Worm (Caenorhabditis elegans): ENCODE results near the gene K10D11.3.

Gene K10D11.3

DNA sequence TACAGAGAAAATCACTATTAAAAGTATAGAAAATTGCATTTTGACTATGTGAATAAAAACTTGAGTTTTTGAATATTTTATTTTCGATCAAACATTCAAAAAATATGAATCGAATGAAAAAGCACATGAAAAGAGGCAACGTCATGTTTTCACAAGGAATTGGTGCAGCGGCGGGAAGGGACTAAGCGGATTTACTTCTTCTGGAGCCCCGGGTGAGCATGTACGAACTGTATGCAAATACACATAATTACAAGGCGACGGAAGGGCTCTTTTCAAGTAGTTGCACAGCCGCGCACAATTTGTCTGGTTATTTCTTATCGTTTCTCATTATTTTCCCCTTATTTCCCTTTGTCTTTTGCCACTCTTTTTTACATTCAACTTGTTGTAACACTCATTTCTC lies 10.0 kb upstream of the K10D11.3 start, which contains the start of gene K10D11.7:
Gene K10D11.7 (minus strand): TSS at position 101 of the 400 bp plus-strand sequence.
- no peak for TF ChIP-seq egl-27 (tag; optimal IDR thresholded peaks at IDR 0.05)
- TF ChIP-seq nhr-11 (tag; optimal IDR thresholded peaks at IDR 0.05) = no peak
- no peak for TF ChIP-seq crh-2 (tag; optimal IDR thresholded peaks at IDR 0.05)
- no peak for TF ChIP-seq C34F6.9 (tag; optimal IDR thresholded peaks at IDR 0.05)
- TF ChIP-seq ZK546.5 (tag; optimal IDR thresholded peaks at IDR 0.05) = no peak

DNA sequence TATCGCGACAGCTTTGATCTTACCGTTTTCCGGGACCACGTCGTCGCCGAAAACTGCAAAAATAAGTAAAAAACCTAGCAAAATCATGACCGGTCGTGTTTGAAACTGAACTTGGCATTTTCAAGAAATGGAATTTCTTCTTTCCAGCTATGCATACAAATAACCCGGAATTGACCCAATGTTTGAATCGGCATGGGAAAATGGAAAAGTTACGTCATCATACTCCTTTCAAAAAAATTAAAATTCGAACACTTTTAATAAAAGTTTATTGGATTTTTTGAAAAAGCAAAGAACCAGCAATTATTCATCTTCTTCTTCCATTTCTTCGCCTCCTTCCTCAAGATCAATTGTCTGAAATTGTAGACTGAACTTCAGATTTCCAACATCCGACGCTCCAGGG lies 8.4 kb upstream of the K10D11.3 start, which contains the start of gene K10D11.4:
Gene K10D11.4 (minus strand): TSS at position 101 of the 400 bp plus-strand sequence.
- TF ChIP-seq ceh-82 (tag; optimal IDR thresholded peaks at IDR 0.05) (no peak), gmeb-1 (tag; optimal IDR thresholded peaks at IDR 0.05) (no peak), egl-27 (tag; optimal IDR thresholded peaks at IDR 0.05) (no peak), ztf-1 (GFP tag; conservative IDR thresholded peaks at IDR 0.05) (no peak), R02D3.7 (tag; optimal IDR thresholded peaks at IDR 0.05) (no peak), Y55F3AM.14 (GFP tag; optimal IDR thresholded peaks at IDR 0.05) (no peak), nhr-10 (tag; optimal IDR thresholded peaks at IDR 0.05) (no peak), nhr-237 (tag; optimal IDR thresholded peaks at IDR 0.05) (no peak), nhr-23 (tag; optimal IDR thresholded peaks at IDR 0.05) (no peak)

DNA sequence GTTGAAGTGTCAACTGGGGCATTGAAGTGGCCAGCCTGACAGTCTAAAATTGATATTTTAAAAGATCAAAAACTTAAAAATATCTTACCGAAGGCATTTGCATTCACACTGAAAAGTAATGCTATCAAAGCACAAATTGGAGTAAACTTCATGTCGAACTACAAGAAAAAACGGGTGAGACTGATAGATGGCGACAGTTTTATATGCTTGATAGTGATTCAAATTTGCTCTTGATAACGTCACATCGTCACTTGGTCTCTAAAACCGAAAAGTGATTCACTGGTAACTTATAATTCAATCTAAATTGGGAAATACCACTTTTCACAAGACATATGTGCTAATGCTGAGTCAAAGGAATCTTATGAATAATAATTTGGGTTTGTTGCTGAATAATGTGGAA lies 5.7 kb upstream of the K10D11.3 start, which contains the start of gene K10D11.5:
Gene K10D11.5 (minus strand): TSS at position 215 of the 400 bp plus-strand sequence.
- TF ChIP-seq fos-1 (tag; optimal IDR thresholded peaks at IDR 0.05) (peak; percentile 94), nhr-21 (tag; optimal IDR thresholded peaks at IDR 0.05) (no peak)

DNA sequence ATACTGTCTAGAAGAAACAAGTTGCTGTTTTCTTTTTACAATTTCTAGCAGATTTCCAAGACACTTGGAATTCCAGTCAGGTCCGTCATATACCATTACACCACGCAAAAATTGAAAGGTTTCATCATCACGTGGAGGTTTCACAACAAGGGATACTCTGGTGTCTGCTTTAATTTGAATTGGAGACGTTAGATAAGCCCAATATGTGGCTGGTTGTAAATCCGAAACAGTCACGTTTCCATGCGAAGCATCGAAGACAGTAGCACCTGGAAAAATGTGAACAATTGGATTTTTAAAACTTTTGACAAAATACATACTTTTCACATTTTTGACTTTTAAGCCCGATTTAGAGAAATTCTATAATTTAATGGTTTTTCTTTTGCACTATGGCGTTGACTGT lies 4.7 kb upstream of the K10D11.3 start:
- TF ChIP-seq crh-2 (tag; optimal IDR thresholded peaks at IDR 0.05) (no peak), unc-55 (GFP tag; optimal IDR thresholded peaks at IDR 0.05) (no peak), nhr-129 (tag; optimal IDR thresholded peaks at IDR 0.05) (no peak), gmeb-1 (tag; optimal IDR thresholded peaks at IDR 0.05) (no peak), zag-1 (tag; optimal IDR thresholded peaks at IDR 0.05) (no peak), fos-1 (tag; optimal IDR thresholded peaks at IDR 0.05) (no peak), dmd-4 (tag; optimal IDR thresholded peaks at IDR 0.05) (no peak), F13H6.1 (tag; optimal IDR thresholded peaks at IDR 0.05) (no peak), unc-62 (GFP tag; optimal IDR thresholded peaks at IDR 0.05) (no peak), R02D3.7 (tag; optimal IDR thresholded peaks at IDR 0.05) (no peak), lin-13 (GFP tag; optimal IDR thresholded peaks at IDR 0.05) (no peak), nhr-25 (tag; optimal IDR thresholded peaks at IDR 0.05) (no peak), ztf-4 (tag; optimal IDR thresholded peaks at IDR 0.05) (no peak), ama-1 (optimal IDR thresholded peaks at IDR 0.05) (no peak), sma-9 (GFP tag; optimal IDR thresholded peaks at IDR 0.05) (no peak), sma-9 (tag; optimal IDR thresholded peaks at IDR 0.05) (no peak), ZK546.5 (tag; optimal IDR thresholded peaks at IDR 0.05) (no peak), elt-1 (tag; optimal IDR thresholded peaks at IDR 0.05) (no peak)

DNA sequence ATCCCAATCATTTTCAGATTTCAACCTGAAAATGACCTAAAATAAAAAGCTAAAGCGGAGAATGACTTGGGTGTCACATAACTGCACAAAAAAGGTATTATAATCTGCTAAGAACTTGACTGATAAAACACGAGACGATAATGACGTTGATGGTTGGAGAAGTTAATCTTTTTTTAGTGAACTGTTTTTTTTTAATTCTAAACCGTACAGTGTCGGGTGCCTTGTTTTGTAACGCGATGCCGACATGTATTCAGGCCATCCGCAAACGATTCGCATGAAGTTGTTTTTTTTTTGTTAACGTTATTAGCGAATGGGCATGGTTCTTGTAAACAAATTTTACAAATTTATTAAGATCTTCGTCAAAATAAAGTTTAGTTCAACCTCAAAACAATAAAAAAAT lies 3.4 kb upstream of the K10D11.3 start, which contains the start of gene K10D11.6:
Gene K10D11.6 (minus strand): TSS at position 101 of the 400 bp plus-strand sequence.
- TF ChIP-seq nhr-10 (tag; optimal IDR thresholded peaks at IDR 0.05) (no peak), dmd-4 (tag; optimal IDR thresholded peaks at IDR 0.05) (no peak), ceh-82 (tag; optimal IDR thresholded peaks at IDR 0.05) (no peak), fos-1 (tag; optimal IDR thresholded peaks at IDR 0.05) (peak; percentile 7)

DNA sequence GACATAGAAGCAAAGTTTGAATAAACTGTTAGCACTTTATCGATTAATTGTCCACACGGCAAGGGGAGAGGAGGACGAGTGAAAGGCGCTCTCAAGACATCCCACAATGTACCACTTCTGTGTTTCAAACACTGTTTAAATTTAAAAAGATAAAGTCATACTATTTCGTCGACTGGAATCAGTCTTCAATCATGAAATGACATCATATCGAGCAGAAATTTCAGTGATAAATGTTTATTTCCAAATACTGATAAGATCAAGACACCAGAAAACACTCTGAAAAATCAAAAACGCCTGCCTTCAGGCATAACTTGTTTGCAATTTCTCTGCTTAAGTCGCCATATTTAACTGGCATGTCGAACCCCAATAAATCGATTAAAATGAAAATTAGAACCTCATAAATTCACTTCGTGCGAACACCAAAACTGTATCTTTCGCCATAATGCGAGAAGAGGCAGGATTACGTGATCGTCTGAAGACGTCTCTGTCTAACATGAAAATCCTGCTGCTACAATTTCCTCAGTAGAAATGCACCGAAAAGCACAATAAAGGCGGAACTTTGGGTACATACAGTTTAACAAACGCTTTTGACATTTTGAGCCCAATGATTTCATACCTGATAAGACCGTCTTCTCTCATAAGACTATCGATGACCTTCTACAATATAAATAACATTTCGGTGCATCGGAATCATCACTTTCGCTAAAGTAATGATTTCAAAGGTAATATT lies 7.5 kb downstream of the K10D11.3 start, which contains the start of gene K10D11.2:
Gene K10D11.2 (plus strand): TSS at position 680 of the 730 bp plus-strand sequence.
- TF ChIP-seq sma-9 (GFP tag; optimal IDR thresholded peaks at IDR 0.05) (peak; percentile 34), sma-9 (tag; optimal IDR thresholded peaks at IDR 0.05) (no peak), ztf-4 (tag; optimal IDR thresholded peaks at IDR 0.05) (no peak), fos-1 (tag; optimal IDR thresholded peaks at IDR 0.05) (peak; percentile 46), sma-3 (GFP tag; optimal IDR thresholded peaks at IDR 0.05) (no peak), gmeb-1 (tag; optimal IDR thresholded peaks at IDR 0.05) (no peak), lsy-2 (tag; optimal IDR thresholded peaks at IDR 0.05) (no peak), mbf-1 (tag; optimal IDR thresholded peaks at IDR 0.05) (no peak), nhr-11 (tag; optimal IDR thresholded peaks at IDR 0.05) (no peak)

All from whole organism, L2 larva.